Worm (Caenorhabditis elegans): ENCODE measurements around the gene F53B1.9.

F53B1.9 gene

ce11 chrX:2140610-2141009 is 9.0 kb upstream of the F53B1.9 start:
- TF ChIP-seq W03F9.2 (tag; optimal IDR thresholded peaks at IDR 0.05), result no peak
- no peak for TF ChIP-seq him-1 (tag; optimal IDR thresholded peaks at IDR 0.05)
- no peak for TF ChIP-seq dao-5 (tag; optimal IDR thresholded peaks at IDR 0.05)

DNA sequence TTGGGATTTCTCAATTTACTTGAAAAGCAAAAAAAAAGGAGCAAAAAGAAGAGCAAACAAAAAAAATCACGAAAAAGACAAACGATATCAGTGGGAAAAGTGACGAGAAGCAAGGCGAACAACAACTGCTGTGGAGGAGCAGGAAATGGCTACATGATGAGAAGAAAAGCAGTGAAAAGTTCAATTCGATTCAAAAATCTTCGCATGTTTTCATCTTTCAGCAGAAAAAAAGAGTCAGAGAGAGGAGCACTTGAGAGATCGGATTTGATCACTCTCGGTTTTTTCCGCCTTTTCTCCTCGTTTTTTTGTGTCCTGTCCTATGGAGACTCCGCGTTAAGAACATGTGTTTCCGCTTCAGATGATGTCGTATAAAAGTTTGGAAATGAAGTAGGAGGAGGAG is 7.3 kb upstream of the F53B1.9 start:
- no peak for TF ChIP-seq him-1 (tag; optimal IDR thresholded peaks at IDR 0.05)
- TF ChIP-seq W03F9.2 (tag; optimal IDR thresholded peaks at IDR 0.05), result no peak
- TF ChIP-seq dao-5 (tag; optimal IDR thresholded peaks at IDR 0.05), result no peak

DNA sequence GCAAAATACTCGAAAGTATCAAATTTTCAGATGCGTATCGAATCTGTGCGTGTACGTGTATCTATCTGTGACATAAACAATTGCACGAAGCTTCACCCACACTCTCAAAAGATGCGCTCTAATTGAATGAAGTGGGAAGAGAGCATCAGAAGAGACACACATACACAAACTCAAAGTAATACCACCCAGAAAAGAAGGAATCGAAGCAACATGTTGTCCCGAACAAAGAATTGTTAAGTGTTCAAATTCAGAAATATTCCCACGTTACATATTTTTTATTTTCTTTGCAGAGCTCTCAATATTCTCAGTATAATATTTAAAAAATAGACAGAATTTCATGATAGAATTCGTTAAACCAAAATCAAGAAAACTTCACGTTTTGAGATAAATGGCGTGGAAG is 5.3 kb upstream of the F53B1.9 start:
- TF ChIP-seq him-1 (tag; optimal IDR thresholded peaks at IDR 0.05) (no peak), W03F9.2 (tag; optimal IDR thresholded peaks at IDR 0.05) (no peak), dao-5 (tag; optimal IDR thresholded peaks at IDR 0.05) (no peak)

DNA sequence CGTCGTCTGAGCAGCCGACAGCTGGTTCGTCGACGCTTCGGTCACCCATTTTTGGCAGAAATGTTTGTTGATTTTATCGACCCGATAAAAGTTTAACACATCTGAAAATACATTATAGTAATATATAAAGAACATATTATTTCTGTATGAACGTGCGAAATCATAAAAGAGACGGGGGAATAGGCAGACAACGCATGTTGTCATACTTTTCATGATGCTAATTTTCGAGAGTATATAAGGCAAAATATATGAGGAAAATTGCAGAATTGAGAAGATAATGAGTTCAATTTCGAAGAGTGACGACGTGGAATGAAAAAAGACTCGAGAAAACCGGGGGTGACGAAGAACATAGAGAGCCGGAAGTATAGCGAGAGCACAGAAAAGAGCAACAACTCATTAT is 1.5 kb downstream of the F53B1.9 start, which contains the start of gene F53B1.8:
F53B1.8 (minus strand) TSS at position 101 of the 400 bp plus-strand sequence.
- no peak for TF ChIP-seq him-1 (tag; optimal IDR thresholded peaks at IDR 0.05)
- no peak for TF ChIP-seq W03F9.2 (tag; optimal IDR thresholded peaks at IDR 0.05)
- TF ChIP-seq dao-5 (tag; optimal IDR thresholded peaks at IDR 0.05), result no peak

ce11 chrX:2120961-2121360 is 10.7 kb downstream of the F53B1.9 start, which contains the start of gene gpa-5:
TSS of gene gpa-5 (minus strand) at chrX:2121061.
- TF ChIP-seq him-1 (tag; optimal IDR thresholded peaks at IDR 0.05), result no peak
- no peak for TF ChIP-seq dao-5 (tag; optimal IDR thresholded peaks at IDR 0.05)

DNA sequence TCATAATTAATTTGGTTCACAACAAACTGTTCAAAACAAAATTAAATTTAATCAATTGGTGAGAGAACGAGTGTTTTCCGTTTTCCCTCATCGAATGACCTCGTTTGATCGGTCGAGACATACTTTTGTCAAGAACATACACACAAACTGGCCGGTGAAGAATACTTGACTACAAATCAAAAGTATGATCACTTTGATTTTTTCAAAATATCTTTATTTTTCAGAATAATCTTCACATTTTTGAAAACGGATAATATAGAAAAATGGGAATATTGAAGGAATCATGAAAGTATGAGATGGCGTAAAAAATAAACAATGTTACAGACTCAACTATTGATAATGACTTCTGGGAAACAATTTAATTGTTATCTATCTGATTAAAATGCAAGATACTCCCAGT is 13.5 kb downstream of the F53B1.9 start, which contains the start of gene swip-10:
swip-10 (minus strand) TSS at position 101 of the 400 bp plus-strand sequence.
- TF ChIP-seq him-1 (tag; optimal IDR thresholded peaks at IDR 0.05) (no peak), W03F9.2 (tag; optimal IDR thresholded peaks at IDR 0.05) (no peak), dao-5 (tag; optimal IDR thresholded peaks at IDR 0.05) (no peak)

- no peak for TF ChIP-seq dao-5 (tag; optimal IDR thresholded peaks at IDR 0.05)
- no peak for TF ChIP-seq W03F9.2 (tag; optimal IDR thresholded peaks at IDR 0.05)
- no peak for TF ChIP-seq him-1 (tag; optimal IDR thresholded peaks at IDR 0.05)
Observed at ce11 chrX:2116304-2116867, 15.3 kb downstream of the F53B1.9 start.

ce11 chrX:2114171-2114570 is 17.5 kb downstream of the F53B1.9 start:
- TF ChIP-seq dao-5 (tag; optimal IDR thresholded peaks at IDR 0.05), result no peak
- no peak for TF ChIP-seq him-1 (tag; optimal IDR thresholded peaks at IDR 0.05)
- TF ChIP-seq W03F9.2 (tag; optimal IDR thresholded peaks at IDR 0.05), result no peak

DNA sequence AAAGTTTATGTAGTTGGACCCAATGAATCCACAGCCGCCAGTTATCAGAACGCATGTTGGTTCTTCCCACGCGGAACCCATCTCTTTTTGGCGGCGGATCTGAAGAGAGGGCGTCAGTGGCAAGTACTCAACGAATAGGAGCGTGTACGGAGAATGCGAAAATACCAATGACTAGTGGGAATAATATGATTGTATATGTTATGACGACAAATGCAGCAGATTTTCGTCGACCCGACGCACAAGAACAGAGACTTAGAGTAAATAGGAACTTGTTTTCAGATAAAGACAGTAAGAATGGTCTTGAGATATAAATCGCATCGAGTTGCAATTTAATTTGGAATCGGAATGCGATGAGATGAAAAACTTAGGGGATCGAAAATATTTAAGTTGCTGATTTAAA is 18.6 kb downstream of the F53B1.9 start, which contains the start of gene bus-5:
bus-5 (minus strand) TSS at position 101 of the 400 bp plus-strand sequence.
- no peak for TF ChIP-seq dao-5 (tag; optimal IDR thresholded peaks at IDR 0.05)

DNA sequence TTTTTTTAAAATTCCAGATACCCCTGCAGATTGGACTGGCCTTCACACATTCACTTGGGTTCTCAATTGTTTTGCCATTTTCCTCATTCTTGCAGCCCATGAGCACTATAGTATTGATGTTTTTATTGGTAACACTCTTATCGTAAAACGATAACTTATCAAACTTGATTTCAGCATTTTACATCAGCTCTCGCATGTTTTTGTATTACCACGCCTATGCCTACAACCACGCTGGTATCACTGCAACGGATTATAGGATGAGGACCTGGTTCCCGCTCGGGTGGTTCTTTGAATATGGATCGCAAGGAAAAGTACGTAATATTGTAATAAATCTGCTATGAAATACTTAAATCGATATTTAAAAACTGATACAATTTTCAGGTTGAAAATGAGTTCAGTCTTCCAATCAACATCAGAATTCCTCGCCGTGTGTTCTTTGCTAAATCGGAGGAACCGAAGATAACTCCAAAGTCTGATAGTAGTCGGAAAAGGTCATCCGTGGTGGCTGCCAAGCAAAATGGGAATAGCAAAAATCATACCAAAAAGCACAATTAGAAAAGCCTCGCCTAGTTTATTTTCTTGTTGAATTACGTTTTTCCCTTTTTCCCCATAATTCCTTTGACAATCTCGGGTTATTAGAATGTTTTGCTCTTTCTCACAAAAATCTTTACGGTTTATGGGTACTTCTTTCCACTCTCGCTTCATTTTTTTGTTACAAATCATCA is 20.9 kb downstream of the F53B1.9 start:
- TF ChIP-seq dao-5 (tag; optimal IDR thresholded peaks at IDR 0.05) (no peak), W03F9.2 (tag; optimal IDR thresholded peaks at IDR 0.05) (no peak)

DNA sequence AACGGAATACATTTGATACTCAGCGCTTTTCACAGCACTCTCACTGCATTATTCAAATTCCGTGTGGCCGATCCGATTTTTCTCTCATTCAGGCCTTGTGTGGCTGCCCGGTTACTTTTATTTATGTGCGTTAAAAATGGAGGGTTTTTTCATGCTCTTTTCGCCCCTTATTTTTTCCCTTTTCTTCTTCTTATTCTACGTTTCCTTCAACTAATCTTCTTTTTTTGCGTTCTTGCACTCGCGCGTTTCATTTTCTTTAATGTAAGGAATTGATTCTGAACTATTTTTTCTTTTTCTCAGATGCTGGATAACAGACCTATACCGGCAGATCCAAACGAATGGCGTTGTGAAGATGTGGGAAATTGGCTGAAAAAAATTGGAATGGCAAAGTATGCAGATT is 23.0 kb downstream of the F53B1.9 start, which contains the start of gene F53B1.2:
F53B1.2 (plus strand) TSS at position 301 of the 400 bp plus-strand sequence.
- TF ChIP-seq him-1 (tag; optimal IDR thresholded peaks at IDR 0.05), result no peak
- no peak for TF ChIP-seq W03F9.2 (tag; optimal IDR thresholded peaks at IDR 0.05)
- no peak for TF ChIP-seq dao-5 (tag; optimal IDR thresholded peaks at IDR 0.05)

DNA sequence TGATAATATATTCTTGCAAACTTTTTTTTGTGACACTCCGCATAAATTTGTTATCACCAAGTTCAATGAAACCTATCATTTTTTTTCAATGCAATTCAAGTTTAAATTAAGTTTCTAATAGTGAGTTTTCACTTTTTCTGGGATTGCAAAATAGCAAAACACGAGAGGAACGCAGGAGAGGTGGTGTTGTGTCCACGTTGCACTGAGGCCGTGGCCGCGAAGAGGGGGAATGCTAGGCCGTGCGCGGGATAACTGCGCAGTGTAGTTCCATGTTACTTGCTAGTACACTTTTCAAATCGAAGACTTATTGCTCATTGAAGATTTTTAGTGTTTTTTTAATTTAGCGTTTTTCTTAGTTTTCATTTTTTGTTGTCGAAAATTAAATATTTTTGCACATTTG is 23.5 kb downstream of the F53B1.9 start:
- TF ChIP-seq him-1 (tag; optimal IDR thresholded peaks at IDR 0.05) (no peak), W03F9.2 (tag; optimal IDR thresholded peaks at IDR 0.05) (no peak), dao-5 (tag; optimal IDR thresholded peaks at IDR 0.05) (no peak)

ce11 chrX:2107414-2107813 is 24.2 kb downstream of the F53B1.9 start:
- TF ChIP-seq dao-5 (tag; optimal IDR thresholded peaks at IDR 0.05) (no peak), W03F9.2 (tag; optimal IDR thresholded peaks at IDR 0.05) (no peak), him-1 (tag; optimal IDR thresholded peaks at IDR 0.05) (no peak)

DNA sequence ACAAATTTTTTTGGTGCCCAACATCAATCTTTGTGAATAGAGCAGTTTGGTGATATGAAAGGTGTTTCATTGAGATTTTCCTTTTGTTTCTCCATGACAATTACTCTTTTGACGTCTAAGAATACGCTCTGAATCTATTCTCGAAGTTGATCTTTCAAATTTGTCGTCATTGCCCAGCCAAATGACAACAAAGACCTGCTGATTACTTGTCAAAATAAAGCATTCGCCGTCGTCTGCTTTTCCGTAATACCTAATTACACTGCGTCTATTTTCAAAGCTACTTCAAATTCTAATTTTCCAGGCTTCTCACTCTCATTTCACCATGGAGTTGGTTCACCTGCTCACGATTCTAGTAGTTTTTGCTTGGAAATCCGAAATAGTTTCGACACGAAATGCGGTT is 26.3 kb downstream of the F53B1.9 start, which contains the start of gene F53B1.3:
F53B1.3 (plus strand) TSS at position 301 of the 400 bp plus-strand sequence.
- TF ChIP-seq him-1 (tag; optimal IDR thresholded peaks at IDR 0.05), result no peak
- TF ChIP-seq dao-5 (tag; optimal IDR thresholded peaks at IDR 0.05), result no peak
- TF ChIP-seq W03F9.2 (tag; optimal IDR thresholded peaks at IDR 0.05), result no peak
